Worm (Caenorhabditis elegans) whole organism, late embryonic: ENCODE data around the gene srt-14.
"Not testable (repeated sequence)": the region's sequence is repeated elsewhere in the genome, so short reads cannot be mapped to it uniquely, and the experiment has no call there.

Source experiments
- C38D4.7 ChIP-seq: fragments of 200-800 bp; sonication (Bioruptor generic); optimal IDR thresholded peaks from 2 replicates; lab custom pipeline; 2018; ENCODE audit warnings: mild to moderate bottlenecking, missing genetic modification characterization, moderate library complexity, missing compliant biosample characterization
- Y22D7AL.16 ChIP-seq: sonication (generic microtip); optimal IDR thresholded peaks from 2 replicates; lab custom pipeline; 2016; ENCODE audit warnings: missing genetic modification characterization, missing compliant biosample characterization
- ahr-1 ChIP-seq: sonication (generic microtip); optimal IDR thresholded peaks from 2 replicates; lab custom pipeline; 2016; ENCODE audit warnings: missing genetic modification characterization, missing compliant biosample characterization
- ceh-14 ChIP-seq: sonication (generic microtip); optimal IDR thresholded peaks from 2 replicates; lab custom pipeline; 2016; ENCODE audit warnings: missing genotype, missing genetic modification characterization, missing compliant biosample characterization
- ceh-19 ChIP-seq: fragments of 200-800 bp; sonication (Bioruptor generic); optimal IDR thresholded peaks from 2 replicates; lab custom pipeline; 2018; ENCODE audit warnings: mild to moderate bottlenecking, missing genetic modification characterization, missing compliant biosample characterization
- ceh-31 ChIP-seq: sonication (generic microtip); optimal IDR thresholded peaks from 2 replicates; lab custom pipeline; 2016; ENCODE audit warnings: missing genetic modification characterization, missing compliant biosample characterization
- ceh-9 ChIP-seq: sonication (generic microtip); optimal IDR thresholded peaks from 2 replicates; lab custom pipeline; 2016; ENCODE audit warnings: mild to moderate bottlenecking, missing genetic modification characterization, inconsistent platforms, missing compliant biosample characterization
- dmd-4 ChIP-seq: sonication (generic microtip); optimal IDR thresholded peaks from 2 replicates; lab custom pipeline; 2016; ENCODE audit warnings: borderline replicate concordance, missing genetic modification characterization, missing compliant biosample characterization
- dve-1 ChIP-seq: sonication (generic microtip); optimal IDR thresholded peaks from 2 replicates; lab custom pipeline; 2017; ENCODE audit warnings: antibody characterized with exemption, mild to moderate bottlenecking, missing genetic modification characterization, missing compliant biosample characterization
- elt-2 ChIP-seq: sonication (generic microtip); optimal IDR thresholded peaks from 2 replicates; lab custom pipeline; 2016; ENCODE audit warnings: missing genetic modification reagents, missing genetic modification characterization, missing compliant biosample characterization
- ets-4 ChIP-seq: sonication (generic microtip); optimal IDR thresholded peaks from 2 replicates; lab custom pipeline; 2016; ENCODE audit warnings: missing genetic modification characterization, missing compliant biosample characterization
- fax-1 ChIP-seq: sonication (generic microtip); optimal IDR thresholded peaks from 2 replicates; lab custom pipeline; 2016; ENCODE audit warnings: missing genotype, missing genetic modification characterization, missing compliant biosample characterization
- fkh-6 ChIP-seq: sonication (generic microtip); optimal IDR thresholded peaks from 2 replicates; lab custom pipeline; 2016; ENCODE audit warnings: missing genetic modification characterization, missing compliant biosample characterization
- gmeb-2 ChIP-seq: sonication (generic microtip); optimal IDR thresholded peaks from 2 replicates; lab custom pipeline; 2016; ENCODE audit warnings: missing genetic modification characterization, inconsistent platforms, missing compliant biosample characterization
- hlh-15 ChIP-seq: sonication (generic microtip); optimal IDR thresholded peaks from 2 replicates; lab custom pipeline; 2016; ENCODE audit warnings: missing genetic modification characterization, missing compliant biosample characterization
- hlh-6 ChIP-seq: sonication (generic microtip); optimal IDR thresholded peaks from 2 replicates; lab custom pipeline; 2016; ENCODE audit warnings: missing genotype, missing genetic modification characterization, missing compliant biosample characterization
- hlh-8 ChIP-seq: sonication (generic microtip); optimal IDR thresholded peaks from 2 replicates; lab custom pipeline; 2016; ENCODE audit warnings: missing genotype, missing genetic modification characterization, missing compliant biosample characterization
- lin-11 ChIP-seq: fragments of 200-800 bp; sonication (Bioruptor generic); optimal IDR thresholded peaks from 2 replicates; lab custom pipeline; 2018; ENCODE audit warnings: mild to moderate bottlenecking, missing genetic modification characterization, missing compliant biosample characterization
- npax-4 ChIP-seq: sonication (generic microtip); optimal IDR thresholded peaks from 2 replicates; lab custom pipeline; 2016; ENCODE audit warnings: missing genetic modification characterization, missing compliant biosample characterization
- odd-2 ChIP-seq: sonication (generic microtip); optimal IDR thresholded peaks from 2 replicates; lab custom pipeline; 2017; ENCODE audit warnings: antibody characterized with exemption, mild to moderate bottlenecking, missing genetic modification characterization, missing compliant biosample characterization
- ref-2 ChIP-seq: sonication (generic microtip); optimal IDR thresholded peaks from 2 replicates; lab custom pipeline; 2016; ENCODE audit warnings: missing genetic modification characterization, missing compliant biosample characterization
- sox-2 ChIP-seq: fragments of 200-800 bp; sonication (Bioruptor generic); IDR thresholded peaks from 2 replicates; pipeline ENCODE4 v1.3.6; 2022; ENCODE audit warnings: missing genetic modification reagents, missing genetic modification characterization, missing compliant biosample characterization
- sox-4 ChIP-seq: sonication (generic microtip); optimal IDR thresholded peaks from 2 replicates; lab custom pipeline; 2017; ENCODE audit warnings: mild to moderate bottlenecking, missing genetic modification characterization, inconsistent platforms, missing compliant biosample characterization
- syd-9 ChIP-seq: sonication (generic microtip); optimal IDR thresholded peaks from 2 replicates; lab custom pipeline; 2016; ENCODE audit warnings: mild to moderate bottlenecking, missing genetic modification characterization, moderate library complexity, missing compliant biosample characterization
- tbx-7 ChIP-seq: sonication (generic microtip); optimal IDR thresholded peaks from 2 replicates; lab custom pipeline; 2016; ENCODE audit warnings: missing genotype, missing genetic modification characterization, missing compliant biosample characterization
- unc-3 ChIP-seq, 2 experiments: fragments of 200-800 bp in 1 of 2; sonication (Bioruptor generic) in 1 of 2; sonication (generic microtip) in 1 of 2; conservative IDR thresholded peaks in 1 of 2; optimal IDR thresholded peaks in 1 of 2; 2 replicates each; pipeline versions ENCODE4 v1.3.6 to Lab custom; 2016 to 2022; ENCODE audit warnings: missing compliant biosample characterization in 2 of 2, missing genetic modification characterization in 2 of 2, missing genetic modification reagents in 1 of 2
- unc-42 ChIP-seq: sonication (generic microtip); optimal IDR thresholded peaks from 2 replicates; lab custom pipeline; 2016; ENCODE audit warnings: missing genotype, missing genetic modification characterization, missing compliant biosample characterization
- unc-86 ChIP-seq: sonication (generic microtip); optimal IDR thresholded peaks from 2 replicates; lab custom pipeline; 2016; ENCODE audit warnings: missing genetic modification characterization, missing compliant biosample characterization
- ztf-16 ChIP-seq: sonication (generic microtip); optimal IDR thresholded peaks from 2 replicates; lab custom pipeline; 2017; ENCODE audit warnings: missing genetic modification characterization, missing compliant biosample characterization

srt-14 gene

DNA sequence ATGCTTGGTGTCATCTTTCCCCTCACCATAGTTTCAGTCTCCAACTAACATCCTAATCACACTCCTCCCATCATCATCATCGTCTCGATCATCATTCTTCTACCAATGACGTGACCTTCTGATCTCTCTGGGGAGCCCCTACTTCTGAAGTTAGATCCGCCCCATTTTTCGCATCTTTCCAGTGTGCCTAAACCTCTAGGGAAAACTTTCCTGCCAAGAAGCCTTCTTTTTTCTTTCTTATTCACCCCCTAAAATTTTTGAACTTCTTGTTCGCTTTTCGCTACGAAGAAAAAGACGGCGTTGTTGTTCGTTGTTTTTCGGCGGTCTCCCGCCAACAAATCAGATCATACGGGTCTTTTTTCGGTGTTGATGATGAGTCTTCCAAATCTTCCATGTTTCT, 38.1 kb downstream of the srt-14 start:
- TF ChIP-seq ztf-16 (no peak), sox-4 (tag; lab: Kevin White, UChicago) (no peak), unc-3 (GFP tag; conservative IDR thresholded peaks at IDR 0.05; lab: Robert Waterston, UW) (no peak), unc-3 (tag; optimal IDR thresholded peaks at IDR 0.05; lab: Kevin White, UChicago) (peak; percentile 5)
- TF ChIP-seq, all 69 proteins: peak for 1

ce11 chrV:4216902-4217301, 39.5 kb downstream of the srt-14 start:
- TF ChIP-seq hlh-8 = no peak
- TF ChIP-seq Y22D7AL.16 (tag; lab: Kevin White, UChicago) = no peak
- TF ChIP-seq ceh-19 = no peak
- TF ChIP-seq gmeb-2 = no peak
- TF ChIP-seq elt-2 (tag; lab: Kevin White, UChicago) = no peak
- no peak for TF ChIP-seq fax-1 (tag; lab: Kevin White, UChicago)
- no peak for TF ChIP-seq ref-2 (tag; lab: Kevin White, UChicago)
- no peak for TF ChIP-seq unc-3 (GFP tag; conservative IDR thresholded peaks at IDR 0.05; lab: Robert Waterston, UW)
- no peak for TF ChIP-seq unc-3 (tag; optimal IDR thresholded peaks at IDR 0.05; lab: Kevin White, UChicago)
- TF ChIP-seq sox-2 (GFP tag; lab: Robert Waterston, UW) = no peak
- TF ChIP-seq npax-4 (tag; lab: Kevin White, UChicago) = no peak
- TF ChIP-seq tbx-7 (tag; lab: Kevin White, UChicago) = no peak
- TF ChIP-seq ets-4 (tag; lab: Kevin White, UChicago) = no peak

- not testable (repeated sequence) for TF ChIP-seq fkh-6; sox-4 (tag; lab: Kevin White, UChicago); lin-11
These were observed 40.5 kb downstream of the srt-14 start, which contains the start of gene H43I07.4 for ce11 chrV:4215856-4216255. H43I07.4 (plus strand) TSS chrV:4216156.

- no peak for TF ChIP-seq unc-3 (GFP tag; conservative IDR thresholded peaks at IDR 0.05; lab: Robert Waterston, UW)
- no peak for TF ChIP-seq unc-3 (tag; optimal IDR thresholded peaks at IDR 0.05; lab: Kevin White, UChicago)
- TF ChIP-seq unc-42 (tag; lab: Kevin White, UChicago) = peak; percentile 54
These were observed 44.9 kb downstream of the srt-14 start for ce11 chrV:4211521-4211920.

- TF ChIP-seq ceh-9 (tag; lab: Kevin White, UChicago) (no peak), odd-2 (tag; lab: Kevin White, UChicago) (no peak), sox-2 (GFP tag; lab: Robert Waterston, UW) (no peak), ahr-1 (tag; lab: Kevin White, UChicago) (no peak), unc-86 (tag; lab: Kevin White, UChicago) (no peak), C38D4.7 (GFP tag; lab: Kevin White, UChicago) (no peak), hlh-15 (no peak), fkh-6 (no peak), dve-1 (no peak), ceh-31 (tag; lab: Kevin White, UChicago) (no peak), sox-4 (tag; lab: Kevin White, UChicago) (no peak), ceh-14 (tag; lab: Kevin White, UChicago) (no peak), syd-9 (tag; lab: Kevin White, UChicago) (no peak), hlh-6 (tag; lab: Kevin White, UChicago) (no peak), dmd-4 (tag; lab: Kevin White, UChicago) (no peak)
These were observed 52.0 kb downstream of the srt-14 start, which contains the start of gene H43I07.1 for ce11 chrV:4204421-4204820. H43I07.1 (plus strand) TSS chrV:4204721.
